Worm (Caenorhabditis elegans) whole organism, L4 larva: ENCODE data around the gene ttr-18.
A peak's percentile ranks its signal among the peaks of the same experiment; 100 is the strongest.

Experiments used
- F10B5.3 ChIP-seq: sonication (generic microtip); optimal IDR thresholded peaks from 2 replicates; lab custom pipeline; 2016; ENCODE audit warnings: mild to moderate bottlenecking, missing genetic modification characterization, missing compliant biosample characterization
- F26F4.8 ChIP-seq: fragments of 200-800 bp; sonication (Bioruptor generic); conservative IDR thresholded peaks from 2 replicates; pipeline ENCODE4 v1.3.6; 2022; ENCODE audit warnings: missing genetic modification characterization, missing compliant biosample characterization
- F44E2.7 ChIP-seq: fragments of 200-800 bp; sonication (Bioruptor generic); IDR thresholded peaks from 2 replicates; pipeline ENCODE4 v2.1.2; 2022; ENCODE audit warnings: missing genetic modification characterization, missing compliant biosample characterization
- F49E8.2 ChIP-seq: sonication (generic microtip); optimal IDR thresholded peaks from 2 replicates; lab custom pipeline; 2016; ENCODE audit warnings: missing compliant biosample characterization, mild to moderate bottlenecking, missing genetic modification characterization, borderline replicate concordance
- R02D3.7 ChIP-seq: fragments of 150-350 bp; sonication (generic microtip); optimal IDR thresholded peaks from 3 replicates; lab custom pipeline; 2014; ENCODE audit warnings: missing biosample characterization, missing genetic modification characterization
- T20F7.1 ChIP-seq: fragments of 200-800 bp; sonication (Bioruptor generic); optimal IDR thresholded peaks from 2 replicates; lab custom pipeline; 2018; ENCODE audit warnings: mild to moderate bottlenecking, missing genetic modification characterization, missing compliant biosample characterization
- Y48G9A.11 ChIP-seq: fragments of 200-800 bp; sonication (Bioruptor generic); IDR thresholded peaks from 2 replicates; pipeline ENCODE4 v1.3.6; 2022; ENCODE audit warnings: missing genetic modification reagents, missing genetic modification characterization, missing compliant biosample characterization
- aha-1 ChIP-seq: fragments of 150-350 bp; peaks from one replicate; lab custom pipeline; 2014; ENCODE audit warnings: missing biosample characterization, missing genetic modification characterization
- ama-1 ChIP-seq: fragments of 150-350 bp; optimal IDR thresholded peaks from 2 replicates; lab custom pipeline; 2014; ENCODE audit warnings: inconsistent platforms, mixed read lengths
- ceh-44 ChIP-seq: fragments of 200-800 bp; sonication (Bioruptor generic); IDR thresholded peaks from 2 replicates; pipeline ENCODE4 v1.3.6; 2022; ENCODE audit warnings: missing genetic modification reagents, missing genetic modification characterization, missing compliant biosample characterization
- daf-16 ChIP-seq, 3 experiments: sonication (generic microtip); optimal IDR thresholded peaks; 2 replicates each; lab custom pipeline; 2016 to 2017; ENCODE audit warnings: missing genetic modification characterization in 3 of 3, missing genetic modification reagents in 3 of 3, mild to moderate bottlenecking in 2 of 3, missing compliant biosample characterization in 2 of 3, missing biosample characterization in 1 of 3, moderate library complexity in 1 of 3
- daf-8 ChIP-seq: fragments of 200-800 bp; sonication (Bioruptor generic); IDR thresholded peaks from 2 replicates; pipeline ENCODE4 v1.3.6; 2022; ENCODE audit warnings: missing genetic modification characterization, missing compliant biosample characterization
- dmd-6 ChIP-seq: fragments of 200-800 bp; sonication (Bioruptor generic); IDR thresholded peaks from 2 replicates; pipeline ENCODE4 v1.3.6; 2022; ENCODE audit warnings: missing genetic modification reagents, missing genetic modification characterization, missing compliant biosample characterization
- dve-1 ChIP-seq: sonication (generic microtip); optimal IDR thresholded peaks from 2 replicates; lab custom pipeline; 2017; ENCODE audit warnings: antibody characterized with exemption, mild to moderate bottlenecking, missing genetic modification characterization, missing compliant biosample characterization; ENCODE audit not compliant: insufficient read depth
- egl-43 ChIP-seq: fragments of 200-800 bp; sonication (Bioruptor generic); IDR thresholded peaks from 2 replicates; pipeline ENCODE4 v1.3.6; 2022; ENCODE audit warnings: missing genetic modification reagents, missing genetic modification characterization, missing compliant biosample characterization
- fos-1 ChIP-seq: fragments of 150-350 bp; optimal IDR thresholded peaks from 2 replicates; lab custom pipeline; 2014; ENCODE audit warnings: missing biosample characterization, missing genetic modification characterization
- hif-1 ChIP-seq, 2 experiments: sonication (generic microtip); optimal IDR thresholded peaks; 2 replicates each; lab custom pipeline; 2016 to 2017; ENCODE audit warnings: missing compliant biosample characterization in 2 of 2, missing genetic modification characterization in 2 of 2, missing genetic modification reagents in 2 of 2, missing genotype in 2 of 2, mild to moderate bottlenecking in 1 of 2
- hlh-11 ChIP-seq: fragments of 200-800 bp; sonication (Bioruptor generic); optimal IDR thresholded peaks from 2 replicates; lab custom pipeline; 2018; ENCODE audit warnings: mild to moderate bottlenecking, missing genetic modification characterization, missing compliant biosample characterization
- hlh-30 ChIP-seq: sonication (generic microtip); optimal IDR thresholded peaks from 2 replicates; lab custom pipeline; 2017; ENCODE audit warnings: antibody characterized with exemption, mild to moderate bottlenecking, missing genetic modification characterization, missing compliant biosample characterization; ENCODE audit not compliant: insufficient read depth
- hmg-1.1 ChIP-seq: fragments of 200-800 bp; sonication (Bioruptor generic); IDR thresholded peaks from 2 replicates; pipeline ENCODE4 v1.3.6; 2022; ENCODE audit warnings: missing genetic modification reagents, missing genetic modification characterization, missing compliant biosample characterization
- lim-7 ChIP-seq: fragments of 200-800 bp; sonication (Bioruptor generic); IDR thresholded peaks from 2 replicates; pipeline ENCODE4 v1.3.6; 2022; ENCODE audit warnings: missing genetic modification characterization, missing compliant biosample characterization
- lin-1 ChIP-seq: fragments of 200-800 bp; sonication (Bioruptor generic); IDR thresholded peaks from 2 replicates; pipeline ENCODE4 v1.3.6; 2022; ENCODE audit warnings: missing genetic modification reagents, missing genetic modification characterization, missing compliant biosample characterization
- lin-29 ChIP-seq: fragments of 200-800 bp; sonication (Bioruptor generic); IDR thresholded peaks from 2 replicates; pipeline ENCODE4 v1.3.6; 2022; ENCODE audit warnings: missing genetic modification reagents, missing genetic modification characterization, missing compliant biosample characterization
- mdl-1 ChIP-seq, 2 experiments: fragments of 150-350 bp in 1 of 2; sonication (generic microtip) in 1 of 2; optimal IDR thresholded peaks; 2 replicates each; lab custom pipeline; 2014 to 2017; ENCODE audit warnings: missing biosample characterization in 2 of 2, missing genetic modification characterization in 2 of 2
- mep-1 ChIP-seq: fragments of 150-350 bp; sonication (generic microtip); optimal IDR thresholded peaks from 3 replicates; lab custom pipeline; 2014; ENCODE audit warnings: missing biosample characterization, missing genetic modification characterization
- mes-2 ChIP-seq: sonication (generic microtip); optimal IDR thresholded peaks from 2 replicates; lab custom pipeline; 2016; ENCODE audit warnings: missing genotype, mild to moderate bottlenecking, missing genetic modification characterization, missing compliant biosample characterization; ENCODE audit not compliant: poor library complexity, severe bottlenecking
- mxl-3 ChIP-seq: fragments of 200-800 bp; sonication (Bioruptor generic); optimal IDR thresholded peaks from 2 replicates; lab custom pipeline; 2018; ENCODE audit warnings: mild to moderate bottlenecking, missing genetic modification characterization, missing compliant biosample characterization
- nhr-237 ChIP-seq: sonication (generic microtip); optimal IDR thresholded peaks from 2 replicates; lab custom pipeline; 2017; ENCODE audit warnings: missing biosample characterization, missing genetic modification characterization
- nhr-28 ChIP-seq: fragments of 150-350 bp; optimal IDR thresholded peaks from 2 replicates; lab custom pipeline; 2014; ENCODE audit warnings: missing biosample characterization, missing genetic modification characterization
- nhr-6 ChIP-seq: fragments of 150-350 bp; optimal IDR thresholded peaks from 2 replicates; lab custom pipeline; 2014; ENCODE audit warnings: missing biosample characterization, missing genetic modification characterization
- nhr-77 ChIP-seq: fragments of 150-350 bp; optimal IDR thresholded peaks from 2 replicates; lab custom pipeline; 2014; ENCODE audit warnings: missing biosample characterization, missing genetic modification characterization
- php-3 ChIP-seq: fragments of 200-800 bp; sonication (Bioruptor generic); IDR thresholded peaks from 2 replicates; pipeline ENCODE4 v1.3.6; 2022; ENCODE audit warnings: missing genetic modification reagents, missing genetic modification characterization, missing compliant biosample characterization
- pqm-1 ChIP-seq: sonication (generic microtip); optimal IDR thresholded peaks from 2 replicates; lab custom pipeline; 2017; ENCODE audit warnings: missing biosample characterization, missing genetic modification characterization
- rbr-2 ChIP-seq: sonication (generic microtip); optimal IDR thresholded peaks from 2 replicates; lab custom pipeline; 2016; ENCODE audit warnings: missing genotype, missing genetic modification characterization, missing compliant biosample characterization
- zag-1 ChIP-seq: fragments of 150-350 bp; optimal IDR thresholded peaks from 2 replicates; lab custom pipeline; 2014; ENCODE audit warnings: missing biosample characterization, missing genetic modification characterization
- zfp-2 ChIP-seq: sonication (generic microtip); optimal IDR thresholded peaks from 2 replicates; lab custom pipeline; 2016; ENCODE audit warnings: mild to moderate bottlenecking, missing genetic modification characterization, missing compliant biosample characterization

ttr-18 gene

ce11 chrII:11472542-11472941 is 14.0 kb downstream of the ttr-18 start (continued):
- peak; percentile 58 to 92 for TF ChIP-seq hif-1 (tag; optimal IDR thresholded peaks at IDR 0.05; lab: Kevin White, UChicago)
- TF ChIP-seq, all 104 proteins: peak for 16

ce11 chrII:11471916-11472315 is 14.6 kb downstream of the ttr-18 start, which contains the start of gene mfn-1:
TSS of gene mfn-1 (minus strand) at chrII:11472016.
- TF ChIP-seq daf-8 (GFP tag; lab: Robert Waterston, UW) (no peak), hif-1 (tag; optimal IDR thresholded peaks at IDR 0.05; lab: Kevin White, UChicago) (no peak)

ce11 chrII:11469574-11470108 is 16.9 kb downstream of the ttr-18 start, which contains the start of gene cisd-1:
TSS of gene cisd-1 (minus strand) at chrII:11469624.
- peak in 1 of 2 experiments; percentile 49 for TF ChIP-seq hif-1 (tag; optimal IDR thresholded peaks at IDR 0.05; lab: Kevin White, UChicago)
- TF ChIP-seq F26F4.8 (GFP tag; lab: Robert Waterston, UW): no peak
- no peak for TF ChIP-seq nhr-237
- no peak for TF ChIP-seq lim-7 (GFP tag; lab: Robert Waterston, UW)
- no peak for TF ChIP-seq lin-29 (GFP tag; lab: Robert Waterston, UW)
- no peak for TF ChIP-seq fos-1 (tag; lab: Kevin White, UChicago)
- no peak for TF ChIP-seq R02D3.7 (tag; lab: Kevin White, UChicago)
- TF ChIP-seq rbr-2 (tag; lab: Kevin White, UChicago): no peak
- TF ChIP-seq nhr-6 (tag; lab: Kevin White, UChicago): no peak
- no peak for TF ChIP-seq hmg-1.1 (GFP tag; lab: Robert Waterston, UW)
- peak; percentile 49 for TF ChIP-seq mxl-3 (GFP tag; lab: Kevin White, UChicago)
- TF ChIP-seq zfp-2: no peak
- peak; percentile 45 for TF ChIP-seq pqm-1 (tag; lab: Kevin White, UChicago)
- TF ChIP-seq mes-2 (tag; lab: Kevin White, UChicago): peak; percentile 11
- TF ChIP-seq hlh-11: peak; percentile 53
- TF ChIP-seq ceh-44 (GFP tag; lab: Robert Waterston, UW): no peak
- no peak for TF ChIP-seq Y48G9A.11 (GFP tag; lab: Robert Waterston, UW)
- peak; percentile 26 for TF ChIP-seq T20F7.1 (GFP tag; lab: Kevin White, UChicago)
- TF ChIP-seq php-3 (GFP tag; lab: Robert Waterston, UW): no peak
- no peak for TF ChIP-seq daf-16 (GFP tag; optimal IDR thresholded peaks at IDR 0.05; lab: Kevin White, UChicago)
- TF ChIP-seq daf-16 (tag; optimal IDR thresholded peaks at IDR 0.05; lab: Kevin White, UChicago): peak; percentile 28
- peak; percentile 7 for TF ChIP-seq dve-1 (tag; lab: Kevin White, UChicago)
- peak; percentile 33; the same call in 1 of the 2 replicates for TF ChIP-seq dmd-6
- peak; percentile 62 for TF ChIP-seq mep-1
- no peak for TF ChIP-seq F10B5.3 (tag; lab: Kevin White, UChicago)
- TF ChIP-seq aha-1 (tag; lab: Kevin White, UChicago): no peak
- TF ChIP-seq hlh-30 (tag; lab: Kevin White, UChicago): peak; percentile 13
- TF ChIP-seq F49E8.2 (tag; lab: Kevin White, UChicago): no peak
- peak; percentile 28 for TF ChIP-seq ama-1 (lab: Kevin White, UChicago)
- TF ChIP-seq mdl-1 (tag; optimal IDR thresholded peaks at IDR 0.05; lab: Kevin White, UChicago): peak in 1 of 2 experiments; percentile 12
- TF ChIP-seq zag-1 (tag; lab: Kevin White, UChicago): no peak
- peak; percentile 2 for TF ChIP-seq nhr-77 (tag; lab: Kevin White, UChicago)
- peak; percentile 98 for TF ChIP-seq nhr-28
- no peak for TF ChIP-seq F44E2.7 (GFP tag; lab: Robert Waterston, UW)
- TF ChIP-seq lin-1 (GFP tag; lab: Robert Waterston, UW): no peak
- no peak for TF ChIP-seq egl-43 (GFP tag; lab: Robert Waterston, UW)
- TF ChIP-seq, all 104 proteins: peak for 15
